Fruit fly (Drosophila melanogaster): ENCODE measurements around the gene hoe1.

The hoe1 gene

dm6 chr2L:4887382-4888219 lies 44.6 kb downstream of the hoe1 start (continued):
- TF ChIP-seq amos (GFP tag; IDR thresholded peaks at IDR 0.05; ENCODE audit: partially characterized antibody): no peak
- TF ChIP-seq TFAM (GFP tag; optimal IDR thresholded peaks at IDR 0.05): no peak
- TF ChIP-seq CG2129 (GFP tag; IDR thresholded peaks at IDR 0.05; ENCODE audit: partially characterized antibody): no peak
- TF ChIP-seq CG16863 (GFP tag; optimal IDR thresholded peaks at IDR 0.05): no peak
- TF ChIP-seq C15 (GFP tag; IDR thresholded peaks at IDR 0.05): 0 out of 3 replicates have a peak, but pooled peaks have one; percentile 15
- TF ChIP-seq twi (tag; optimal IDR thresholded peaks at IDR 0.05): peak; percentile 35
- TF ChIP-seq CG1529 (GFP tag; optimal IDR thresholded peaks at IDR 0.05): peak; percentile 15
- peak; percentile 57; the same call in 1 of the 2 replicates for TF ChIP-seq CG10959 (GFP tag; IDR thresholded peaks at IDR 0.05)
- peak; percentile 24 for TF ChIP-seq CG30431 (GFP tag; optimal IDR thresholded peaks at IDR 0.05)
- TF ChIP-seq pum (GFP tag; optimal IDR thresholded peaks at IDR 0.05): no peak
- no peak for TF ChIP-seq unc-4 (GFP tag; IDR thresholded peaks at IDR 0.05; ENCODE audit: partially characterized antibody)
- TF ChIP-seq br (optimal IDR thresholded peaks at IDR 0.05): no peak
- TF ChIP-seq CG6683 (GFP tag; optimal IDR thresholded peaks at IDR 0.05): no peak
- peak; percentile 42 for TF ChIP-seq Abd-B (GFP tag; optimal IDR thresholded peaks at IDR 0.05)
- TF ChIP-seq CG31365 (tag; optimal IDR thresholded peaks at IDR 0.05): no peak
- peak; percentile 45 for TF ChIP-seq CG18599 (GFP tag; optimal IDR thresholded peaks at IDR 0.05)
- peak; percentile 22 for TF ChIP-seq CG6254 (GFP tag; optimal IDR thresholded peaks at IDR 0.05)
- peak; percentile 46; the same call in 2 of the 4 replicates for TF ChIP-seq Gug (GFP tag; IDR thresholded peaks at IDR 0.05)
- peak; percentile 44 for TF ChIP-seq NfI (GFP tag; optimal IDR thresholded peaks at IDR 0.05)
- no peak for TF ChIP-seq pros (GFP tag; optimal IDR thresholded peaks at IDR 0.05)
- no peak for TF ChIP-seq CG15073 (GFP tag; optimal IDR thresholded peaks at IDR 0.05)
- no peak for TF ChIP-seq cad (GFP tag; optimal IDR thresholded peaks at IDR 0.05)
- peak; percentile 57 for TF ChIP-seq CG16815 (GFP tag; optimal IDR thresholded peaks at IDR 0.05)
- peak; percentile 41; the same call in 1 of the 3 replicates for TF ChIP-seq CG7357 (GFP tag; IDR thresholded peaks at IDR 0.05)
- TF ChIP-seq ewg (GFP tag; optimal IDR thresholded peaks at IDR 0.05): peak; percentile 36
- no peak for TF ChIP-seq CG3065 (GFP tag; optimal IDR thresholded peaks at IDR 0.05)
- TF ChIP-seq fd96Cb (tag; optimal IDR thresholded peaks at IDR 0.05): peak; percentile 45
- no peak for TF ChIP-seq Dip2 (GFP tag; IDR thresholded peaks at IDR 0.05)
- TF ChIP-seq Nf-YA (GFP tag; IDR thresholded peaks at IDR 0.05): no peak; the same call in 1 of the 2 replicates
- no peak for TF ChIP-seq CG8290 (GFP tag; optimal IDR thresholded peaks at IDR 0.05)
- peak in 1 of 2 experiments; percentile 72 for TF ChIP-seq CG8290 (tag; optimal IDR thresholded peaks at IDR 0.05)
- TF ChIP-seq CG11560 (tag; IDR thresholded peaks at IDR 0.05): 0 out of 3 replicates have a peak, but pooled peaks have one; percentile 37
- peak; percentile 63 for TF ChIP-seq CG17359 (tag; optimal IDR thresholded peaks at IDR 0.05)
- TF ChIP-seq CG7839 (tag; optimal IDR thresholded peaks at IDR 0.05): peak; percentile 62
- no peak for TF ChIP-seq CkIIα-i1 (GFP tag; IDR thresholded peaks at IDR 0.05)
- peak; percentile 4 for TF ChIP-seq D19A (tag; optimal IDR thresholded peaks at IDR 0.05)
- TF ChIP-seq vvl (GFP tag; IDR thresholded peaks at IDR 0.05): peak; percentile 80
- no peak for TF ChIP-seq Tbp (GFP tag; optimal IDR thresholded peaks at IDR 0.05)
- no peak for TF ChIP-seq Jarid2 (GFP tag; optimal IDR thresholded peaks at IDR 0.05)
- TF ChIP-seq CG17829 (tag; optimal IDR thresholded peaks at IDR 0.05): peak; percentile 45
- TF ChIP-seq CG2116 (GFP tag; optimal IDR thresholded peaks at IDR 0.05): no peak
- TF ChIP-seq z (GFP tag; IDR thresholded peaks at IDR 0.05): 0 out of 3 replicates have a peak, but pooled peaks have one; percentile 28
- peak; percentile 40 for TF ChIP-seq jing (GFP tag; optimal IDR thresholded peaks at IDR 0.05)
- no peak for TF ChIP-seq Dbx (GFP tag; IDR thresholded peaks at IDR 0.05)
- no peak for TF ChIP-seq nerfin-2 (GFP tag; IDR thresholded peaks at IDR 0.05; ENCODE audit: partially characterized antibody)
- TF ChIP-seq CG2712 (tag; optimal IDR thresholded peaks at IDR 0.05): peak; percentile 68
- peak; percentile 19 for TF ChIP-seq CG15479 (GFP tag; optimal IDR thresholded peaks at IDR 0.05)
- no peak for TF ChIP-seq CG7987 (GFP tag; optimal IDR thresholded peaks at IDR 0.05)
- peak; percentile 14 for TF ChIP-seq cato (GFP tag; optimal IDR thresholded peaks at IDR 0.05; ENCODE audit: borderline replicate concordance)

Measured in whole organism, embryonic.